Fruit fly (Drosophila melanogaster) S2 (cell line): ENCODE results near the gene CG4653.

Experiments
- CG8478 ChIP-seq: fragments of >200 bp; optimal IDR thresholded peaks from 2 replicates; lab custom pipeline; 2018
- CTCF ChIP-seq, 2 experiments: fragments of >200 bp; optimal IDR thresholded peaks; 2 replicates each; lab custom pipeline; 2018

DNA sequence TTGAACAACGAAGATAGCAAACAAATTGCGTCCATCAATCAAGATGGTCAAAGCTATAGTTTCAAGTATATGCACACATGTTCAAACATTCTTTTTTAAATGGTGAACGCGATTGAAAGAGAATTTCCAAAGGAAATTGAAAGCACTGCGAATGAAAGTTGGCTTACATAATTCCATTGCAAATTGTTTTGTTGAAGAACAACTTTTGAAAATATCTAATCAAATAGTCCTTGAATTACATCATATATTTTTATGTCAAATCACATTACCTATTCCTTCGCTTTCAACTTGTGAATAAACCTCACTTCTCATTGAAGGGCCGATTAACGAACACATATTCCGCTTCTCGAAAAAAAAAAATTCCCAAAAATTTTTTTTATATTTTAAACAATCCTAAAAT, 36.7 kb downstream of the CG4653 start, which contains the start of gene CG32568:
- TF ChIP-seq CTCF (optimal IDR thresholded peaks at IDR 0.05; lab: Kevin White, UChicago) (no peak), CG8478 (lab: Kevin White, UChicago) (no peak)
